Fruit fly (Drosophila melanogaster) whole organism, prepupa: ENCODE results near the gene CG43163.

Experiments used
- CG11762 ChIP-seq: fragments of 200-800 bp; sonication (Bioruptor generic); optimal IDR thresholded peaks from 3 replicates; lab custom pipeline; 2016; ENCODE audit warnings: missing biosample characterization, missing genetic modification characterization; ENCODE audit not compliant: insufficient read depth
- CG3919 ChIP-seq: fragments of 200-800 bp; sonication (Bioruptor generic); optimal IDR thresholded peaks from 3 replicates; lab custom pipeline; 2016; ENCODE audit warnings: missing biosample characterization, missing genetic modification characterization
- Sox15 ChIP-seq: fragments of 200-800 bp; sonication (Bioruptor generic); optimal IDR thresholded peaks from 3 replicates; lab custom pipeline; 2016; ENCODE audit warnings: missing biosample characterization, missing genetic modification characterization

dm6 chr3L:8450747-8451146 is 56.2 kb downstream of the CG43163 start:
- TF ChIP-seq Sox15 (GFP tag; lab: Kevin White, UChicago) (no peak), CG11762 (no peak), CG3919 (GFP tag; lab: Kevin White, UChicago) (no peak)
